Worm (Caenorhabditis elegans): ENCODE results near the gene ugt-9.

Gene ugt-9

DNA sequence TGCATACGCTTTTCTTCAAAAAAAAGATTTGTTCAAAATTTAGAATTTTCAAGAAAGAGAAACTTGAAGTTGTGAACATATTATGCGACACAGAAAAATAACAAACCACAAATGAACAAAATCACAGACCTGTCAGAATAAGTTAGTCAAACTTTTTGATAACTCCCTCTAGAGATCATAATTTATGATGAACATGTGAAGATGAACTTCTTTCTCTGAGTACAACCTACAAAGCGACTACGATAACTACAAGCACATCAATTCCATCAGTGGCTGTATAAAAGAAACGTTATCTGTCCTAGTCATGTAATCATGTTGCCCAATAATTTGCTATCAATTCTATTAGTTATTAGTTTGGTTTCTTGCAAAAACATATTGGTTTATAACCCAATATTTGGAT lies at the start of gene ugt-9:
Gene ugt-9 (plus strand): TSS at position 305 of the 400 bp plus-strand sequence.
- no peak for TF ChIP-seq nfya-1 (tag; optimal IDR thresholded peaks at IDR 0.05; ENCODE audit: insufficient read depth)
- peak; percentile 16 for TF ChIP-seq nhr-25 (tag; optimal IDR thresholded peaks at IDR 0.05)

DNA sequence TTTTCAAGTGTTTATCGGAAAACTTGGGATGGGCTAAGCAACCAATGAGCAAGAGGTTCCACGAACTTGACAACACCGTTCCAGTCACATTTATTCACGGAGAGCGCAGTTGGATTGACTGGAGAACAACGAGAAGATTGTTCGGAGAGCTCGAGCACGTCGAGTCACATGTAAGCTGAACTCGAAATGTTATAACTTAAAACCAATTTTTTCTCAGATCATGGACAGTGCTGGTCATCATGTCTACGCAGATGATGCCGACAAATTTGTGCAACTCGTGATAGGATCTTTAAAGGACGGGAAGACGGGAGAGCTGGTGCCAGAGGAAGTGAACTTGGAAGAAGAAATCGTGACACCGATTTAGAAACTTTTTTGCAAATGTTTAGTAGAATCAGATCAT lies 49.3 kb upstream of the ugt-9 start:
- TF ChIP-seq nhr-28 (tag; optimal IDR thresholded peaks at IDR 0.05) (no peak), skn-1 (tag; optimal IDR thresholded peaks at IDR 0.05) (no peak), nfya-1 (tag; optimal IDR thresholded peaks at IDR 0.05; ENCODE audit: insufficient read depth) (no peak), hmg-11 (tag; optimal IDR thresholded peaks at IDR 0.05) (no peak), daf-12 (tag; optimal IDR thresholded peaks at IDR 0.05) (no peak), lsy-12 (tag; optimal IDR thresholded peaks at IDR 0.05) (no peak), elt-2 (tag; optimal IDR thresholded peaks at IDR 0.05) (no peak), snpc-4 (tag; optimal IDR thresholded peaks at IDR 0.05) (no peak), zag-1 (tag; optimal IDR thresholded peaks at IDR 0.05) (no peak), nhr-43 (tag; optimal IDR thresholded peaks at IDR 0.05; ENCODE audit: poor library complexity, severe bottlenecking) (no peak), unc-39 (tag; optimal IDR thresholded peaks at IDR 0.05) (no peak), ceh-16 (tag; optimal IDR thresholded peaks at IDR 0.05) (no peak), nhr-76 (tag; optimal IDR thresholded peaks at IDR 0.05) (no peak), ama-1 (optimal IDR thresholded peaks at IDR 0.05) (no peak), ztf-11 (tag; optimal IDR thresholded peaks at IDR 0.05) (no peak), ceh-82 (tag; optimal IDR thresholded peaks at IDR 0.05) (no peak), eor-1 (tag; optimal IDR thresholded peaks at IDR 0.05) (no peak)

DNA sequence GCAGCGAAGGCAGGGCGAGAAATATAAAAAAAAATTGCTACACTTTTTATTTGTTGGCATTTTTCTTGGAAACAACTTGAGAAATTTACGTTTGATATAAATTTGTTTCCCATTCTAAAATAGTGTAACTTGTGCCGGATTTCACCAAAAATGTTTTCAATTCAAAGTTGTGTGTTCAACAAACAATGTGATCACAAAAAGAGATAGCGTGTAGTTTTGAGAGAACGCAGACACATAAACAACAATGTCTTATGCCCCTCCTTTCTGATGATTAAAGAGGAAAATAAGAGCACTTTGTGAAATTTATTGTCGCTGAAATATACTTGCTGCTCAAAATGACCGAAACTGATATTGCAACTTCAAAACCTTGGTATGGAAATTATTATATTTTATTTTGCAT lies 48.4 kb upstream of the ugt-9 start, which contains the start of gene abhd-5.1:
Gene abhd-5.1 (plus strand): TSS at position 230 of the 400 bp plus-strand sequence.
- no peak for TF ChIP-seq elt-1 (tag; optimal IDR thresholded peaks at IDR 0.05)
- no peak for TF ChIP-seq lin-39 (tag; optimal IDR thresholded peaks at IDR 0.05)
- TF ChIP-seq elt-2 (tag; optimal IDR thresholded peaks at IDR 0.05): peak; percentile 7
- TF ChIP-seq nhr-43 (tag; optimal IDR thresholded peaks at IDR 0.05; ENCODE audit: poor library complexity, severe bottlenecking): no peak
- TF ChIP-seq pha-4 (tag; optimal IDR thresholded peaks at IDR 0.05): peak; percentile 63
- TF ChIP-seq aly-2 (tag; optimal IDR thresholded peaks at IDR 0.05): no peak
- no peak for TF ChIP-seq hmg-11 (tag; optimal IDR thresholded peaks at IDR 0.05)
- no peak for TF ChIP-seq ama-1 (optimal IDR thresholded peaks at IDR 0.05)
- TF ChIP-seq nhr-23 (tag; optimal IDR thresholded peaks at IDR 0.05): no peak
- TF ChIP-seq nhr-76 (tag; optimal IDR thresholded peaks at IDR 0.05): no peak
- no peak for TF ChIP-seq unc-62 (GFP tag; optimal IDR thresholded peaks at IDR 0.05)

DNA sequence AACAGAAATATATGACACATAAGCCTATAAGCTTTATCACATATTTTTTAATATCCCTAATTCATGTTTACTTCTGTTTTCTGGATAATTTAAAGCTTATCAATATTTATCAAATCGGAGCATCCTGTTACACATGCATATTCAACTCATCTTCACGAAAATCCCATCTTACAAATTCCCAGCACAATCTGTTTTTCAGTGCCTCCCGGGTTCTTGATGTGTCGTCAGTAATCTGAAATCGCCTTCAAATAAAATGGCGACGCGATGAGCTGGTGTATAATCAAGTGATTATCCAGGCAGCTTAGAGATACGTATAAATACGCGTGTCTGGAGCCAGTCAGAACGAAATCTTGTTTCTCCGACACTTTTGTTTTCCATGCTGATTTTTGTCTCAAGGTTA lies 45.4 kb upstream of the ugt-9 start:
- TF ChIP-seq fkh-10 (GFP tag; optimal IDR thresholded peaks at IDR 0.05) (no peak), daf-12 (tag; optimal IDR thresholded peaks at IDR 0.05) (no peak), mml-1 (tag; optimal IDR thresholded peaks at IDR 0.05) (no peak), zag-1 (tag; optimal IDR thresholded peaks at IDR 0.05) (no peak)

DNA sequence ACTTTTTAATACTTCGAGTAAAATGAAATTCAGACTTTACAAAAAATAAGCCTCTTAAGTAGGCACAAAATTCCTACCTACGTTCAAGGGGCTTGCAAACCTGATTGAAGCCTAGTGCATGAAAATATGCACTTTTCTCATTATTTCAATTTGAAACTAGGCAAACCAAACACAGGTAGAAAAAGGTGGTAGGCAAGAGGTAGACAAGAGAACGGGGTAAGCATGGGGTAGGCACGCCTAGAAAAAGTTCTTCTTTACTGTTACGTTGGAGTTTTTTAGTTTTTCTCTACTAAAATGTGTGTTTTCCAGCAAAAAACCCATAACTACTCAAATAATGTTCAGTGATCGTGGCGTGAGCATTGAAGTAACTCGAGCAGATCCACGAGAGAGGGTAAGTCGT lies 44.7 kb upstream of the ugt-9 start, which contains the start of gene nex-4:
Gene nex-4 (plus strand): TSS at position 301 of the 400 bp plus-strand sequence.
- TF ChIP-seq mml-1 (tag; optimal IDR thresholded peaks at IDR 0.05): no peak

DNA sequence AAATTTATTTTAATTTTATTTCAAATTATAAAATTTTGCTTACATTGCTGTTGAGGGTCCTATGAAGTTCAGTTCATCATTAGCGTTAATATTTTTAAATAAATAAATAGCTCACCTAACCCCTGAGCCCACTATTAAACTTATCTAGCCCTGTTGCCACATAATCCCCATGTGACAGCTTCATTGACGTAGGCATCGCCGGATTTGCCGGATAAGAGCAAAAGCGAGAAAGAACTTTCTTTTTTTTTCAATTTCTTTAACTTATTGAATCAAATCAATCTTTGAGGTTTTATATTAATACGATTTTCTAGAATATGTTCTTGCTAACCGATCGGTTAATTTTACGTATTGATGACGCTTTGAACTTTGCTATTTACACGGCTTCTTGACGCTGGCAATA lies 43.9 kb upstream of the ugt-9 start:
- no peak for TF ChIP-seq nhr-67 (tag; optimal IDR thresholded peaks at IDR 0.05)
- no peak for TF ChIP-seq ceh-82 (tag; optimal IDR thresholded peaks at IDR 0.05)
- no peak for TF ChIP-seq egl-5 (tag; optimal IDR thresholded peaks at IDR 0.05)
- no peak for TF ChIP-seq egl-27 (tag; optimal IDR thresholded peaks at IDR 0.05)

DNA sequence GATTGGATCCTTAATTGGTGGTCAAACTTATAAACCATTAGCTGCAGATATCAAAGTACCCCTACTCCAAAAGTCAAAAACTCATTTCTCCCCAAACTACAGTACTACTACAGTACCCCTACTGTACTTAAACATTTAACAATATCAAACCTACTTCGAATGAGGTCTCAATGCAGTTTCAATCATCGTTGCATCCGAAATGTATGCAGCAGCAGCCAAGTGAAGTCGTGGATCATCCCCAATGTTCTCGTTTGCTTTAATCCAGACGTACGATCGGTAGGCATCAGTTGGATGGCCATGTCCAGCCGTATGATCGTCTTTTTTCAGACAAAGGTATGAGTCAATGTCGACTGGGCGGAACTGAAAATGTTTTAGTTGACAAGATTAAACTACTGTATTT lies 38.3 kb upstream of the ugt-9 start:
- TF ChIP-seq elt-2 (tag; optimal IDR thresholded peaks at IDR 0.05) (no peak), ztf-11 (tag; optimal IDR thresholded peaks at IDR 0.05) (no peak)

DNA sequence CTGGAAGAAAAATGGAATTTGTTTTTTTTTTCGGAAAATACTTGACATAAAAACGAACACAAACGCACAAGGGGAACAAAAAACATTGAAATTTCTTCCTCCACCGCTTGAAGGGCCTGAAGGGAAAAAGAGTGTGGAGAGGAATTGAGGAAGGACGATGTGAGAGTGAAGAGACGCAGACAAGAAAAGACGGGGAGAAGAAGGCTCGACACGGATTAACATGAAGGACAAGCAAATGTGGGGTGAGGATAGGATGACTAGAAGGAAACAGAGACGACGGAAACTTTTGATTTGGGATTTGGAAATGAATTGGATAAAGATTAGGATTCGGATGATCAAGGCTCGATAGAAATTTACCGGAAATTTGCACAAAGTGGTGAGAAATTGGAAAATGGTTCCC lies 35.3 kb upstream of the ugt-9 start:
- peak; percentile 53 for TF ChIP-seq nfya-1 (tag; optimal IDR thresholded peaks at IDR 0.05; ENCODE audit: insufficient read depth)
- TF ChIP-seq hmg-11 (tag; optimal IDR thresholded peaks at IDR 0.05): peak; percentile 30
- peak; percentile 1 for TF ChIP-seq nhr-23 (tag; optimal IDR thresholded peaks at IDR 0.05)
- TF ChIP-seq ceh-28 (tag; optimal IDR thresholded peaks at IDR 0.05): no peak
- peak; percentile 7 for TF ChIP-seq nhr-25 (tag; optimal IDR thresholded peaks at IDR 0.05)
- TF ChIP-seq nhr-11 (tag; optimal IDR thresholded peaks at IDR 0.05): no peak
